Worm (Caenorhabditis elegans) whole organism, young adult: ENCODE data around the gene F14F3.5.

Experiments
- F37B4.10 ChIP-seq: fragments of 200-800 bp; sonication (Bioruptor generic); IDR thresholded peaks from 2 replicates; pipeline ENCODE4 v1.3.6; 2022; ENCODE audit warnings: missing genetic modification characterization, missing compliant biosample characterization
- F57C9.4 ChIP-seq: sonication (generic microtip); optimal IDR thresholded peaks from 2 replicates; lab custom pipeline; 2017; ENCODE audit warnings: mild to moderate bottlenecking, missing genetic modification characterization, missing compliant biosample characterization
- T26A5.8 ChIP-seq: sonication (generic microtip); optimal IDR thresholded peaks from 2 replicates; lab custom pipeline; 2016; ENCODE audit warnings: missing genetic modification characterization, missing compliant biosample characterization
- Y53F4B.3 ChIP-seq: fragments of 200-800 bp; sonication (Bioruptor generic); IDR thresholded peaks from 2 replicates; pipeline ENCODE4 v1.3.6; 2022; ENCODE audit warnings: missing genetic modification reagents, missing genetic modification characterization, missing compliant biosample characterization
- Y79H2A.3 ChIP-seq: fragments of 200-800 bp; sonication (Bioruptor generic); conservative IDR thresholded peaks from 2 replicates; pipeline ENCODE4 v1.3.6; 2022; ENCODE audit warnings: missing genetic modification reagents, missing genetic modification characterization, missing compliant biosample characterization
- ZK185.1 ChIP-seq: sonication (generic microtip); optimal IDR thresholded peaks from 2 replicates; lab custom pipeline; 2016; ENCODE audit warnings: mild to moderate bottlenecking, missing genetic modification characterization, missing compliant biosample characterization; ENCODE audit not compliant: poor library complexity, severe bottlenecking
- ama-1 ChIP-seq, 3 experiments: fragments of 150-350 bp in 1 of 3; sonication (generic microtip) in 2 of 3; optimal IDR thresholded peaks; 2 replicates each; lab custom pipeline; 2014 to 2018; ENCODE audit warnings: missing biosample characterization in 2 of 3, missing genetic modification characterization in 2 of 3, missing genetic modification reagents in 2 of 3
- aptf-2 ChIP-seq: fragments of 200-800 bp; sonication (Bioruptor generic); conservative IDR thresholded peaks from 2 replicates; pipeline ENCODE4 v1.3.6; 2022; ENCODE audit warnings: missing genetic modification reagents, missing genetic modification characterization, missing compliant biosample characterization
- aptf-3 ChIP-seq: fragments of 200-800 bp; sonication (Bioruptor generic); IDR thresholded peaks from 2 replicates; pipeline ENCODE4 v1.3.6; 2022; ENCODE audit warnings: missing genetic modification characterization, missing compliant biosample characterization
- attf-5 ChIP-seq: fragments of 200-800 bp; sonication (Bioruptor generic); optimal IDR thresholded peaks from 2 replicates; lab custom pipeline; 2018; ENCODE audit warnings: mild to moderate bottlenecking, missing genetic modification characterization, missing compliant biosample characterization
- attf-6 ChIP-seq: fragments of 200-800 bp; sonication (Bioruptor generic); IDR thresholded peaks from 2 replicates; pipeline ENCODE4 v1.3.6; 2022; ENCODE audit warnings: missing genetic modification reagents, missing genetic modification characterization, missing compliant biosample characterization
- bed-1 ChIP-seq: fragments of 200-800 bp; sonication (Bioruptor generic); IDR thresholded peaks from 2 replicates; pipeline ENCODE4 v1.3.6; 2022; ENCODE audit warnings: missing genetic modification reagents, missing genetic modification characterization, missing compliant biosample characterization
- bed-2 ChIP-seq: fragments of 200-800 bp; sonication (Bioruptor generic); IDR thresholded peaks from 2 replicates; pipeline ENCODE4 v1.3.6; 2022; ENCODE audit warnings: missing genetic modification reagents, missing genetic modification characterization, missing compliant biosample characterization
- ceh-100 ChIP-seq: fragments of 200-800 bp; sonication (Bioruptor generic); IDR thresholded peaks from 2 replicates; pipeline ENCODE4 v1.3.6; 2022; ENCODE audit warnings: missing genetic modification reagents, missing genetic modification characterization, missing compliant biosample characterization
- ceh-27 ChIP-seq: fragments of 200-800 bp; sonication (Bioruptor generic); optimal IDR thresholded peaks from 2 replicates; lab custom pipeline; 2018; ENCODE audit warnings: mild to moderate bottlenecking, missing genetic modification characterization, moderate library complexity, missing compliant biosample characterization
- ceh-58 ChIP-seq: fragments of 200-800 bp; sonication (Bioruptor generic); IDR thresholded peaks from 2 replicates; pipeline ENCODE4 v1.3.6; 2022; ENCODE audit warnings: missing genetic modification characterization, missing compliant biosample characterization
- ceh-91 ChIP-seq: fragments of 200-800 bp; sonication (Bioruptor generic); IDR thresholded peaks from 2 replicates; pipeline ENCODE4 v1.3.6; 2022; ENCODE audit warnings: missing genetic modification reagents, missing genetic modification characterization, missing compliant biosample characterization
- dpff-1 ChIP-seq: sonication (generic microtip); optimal IDR thresholded peaks from 2 replicates; lab custom pipeline; 2017; ENCODE audit warnings: mild to moderate bottlenecking, missing genetic modification characterization, missing compliant biosample characterization
- dpl-1 ChIP-seq: fragments of 150-350 bp; optimal IDR thresholded peaks from 2 replicates; lab custom pipeline; 2014; ENCODE audit warnings: missing biosample characterization, missing genetic modification reagents, missing genetic modification characterization
- egl-44 ChIP-seq: fragments of 200-800 bp; sonication (Bioruptor generic); IDR thresholded peaks from 2 replicates; pipeline ENCODE4 v1.3.6; 2022; ENCODE audit warnings: missing genetic modification reagents, missing genetic modification characterization, missing compliant biosample characterization
- fkh-3 ChIP-seq: sonication (generic microtip); optimal IDR thresholded peaks from 2 replicates; lab custom pipeline; 2016; ENCODE audit warnings: mild to moderate bottlenecking, missing genetic modification characterization, missing compliant biosample characterization
- hlh-12 ChIP-seq: sonication (generic microtip); optimal IDR thresholded peaks from 2 replicates; lab custom pipeline; 2016; ENCODE audit warnings: missing genetic modification characterization, missing compliant biosample characterization
- hlh-26 ChIP-seq: fragments of 200-800 bp; sonication (Bioruptor generic); conservative IDR thresholded peaks from 2 replicates; pipeline ENCODE4 v1.3.6; 2022; ENCODE audit warnings: missing genetic modification reagents, missing genetic modification characterization, missing compliant biosample characterization
- hmg-1.2 ChIP-seq: fragments of 200-800 bp; sonication (Bioruptor generic); IDR thresholded peaks from 2 replicates; pipeline ENCODE4 v1.3.6; 2022; ENCODE audit warnings: missing genetic modification reagents, missing genetic modification characterization, missing compliant biosample characterization
- hsf-1 ChIP-seq: fragments of 200-800 bp; sonication (Bioruptor generic); IDR thresholded peaks from 2 replicates; pipeline ENCODE4 v1.3.6; 2022; ENCODE audit warnings: missing genetic modification reagents, missing genetic modification characterization, missing compliant biosample characterization
- lag-1 ChIP-seq: fragments of 200-800 bp; sonication (Bioruptor generic); IDR thresholded peaks from 2 replicates; pipeline ENCODE4 v1.3.6; 2022; ENCODE audit warnings: missing genetic modification reagents, missing genetic modification characterization, missing compliant biosample characterization
- let-607 ChIP-seq, 2 experiments: fragments of 200-800 bp in 1 of 2; sonication (Bioruptor generic) in 1 of 2; sonication (generic microtip) in 1 of 2; optimal IDR thresholded peaks; 2 replicates each; lab custom pipeline; 2016 to 2018; ENCODE audit warnings: mild to moderate bottlenecking in 2 of 2, missing compliant biosample characterization in 2 of 2, missing genetic modification characterization in 2 of 2, moderate library complexity in 2 of 2, missing genotype in 1 of 2
- lin-26 ChIP-seq: fragments of 200-800 bp; sonication (Bioruptor generic); IDR thresholded peaks from 2 replicates; pipeline ENCODE4 v1.3.6; 2022; ENCODE audit warnings: missing genetic modification reagents, missing genetic modification characterization, missing compliant biosample characterization
- lin-40 ChIP-seq: sonication (generic microtip); optimal IDR thresholded peaks from 2 replicates; lab custom pipeline; 2016; ENCODE audit warnings: missing genetic modification characterization, mild to moderate bottlenecking, missing compliant biosample characterization, missing genotype, missing genetic modification reagents
- madf-3 ChIP-seq: fragments of 200-800 bp; sonication (Bioruptor generic); IDR thresholded peaks from 2 replicates; pipeline ENCODE4 v1.3.6; 2022; ENCODE audit warnings: missing genetic modification reagents, missing genetic modification characterization, missing compliant biosample characterization
- madf-6 ChIP-seq: fragments of 200-800 bp; sonication (Bioruptor generic); IDR thresholded peaks from 2 replicates; pipeline ENCODE4 v1.3.6; 2022; ENCODE audit warnings: missing genetic modification reagents, missing genetic modification characterization, missing compliant biosample characterization
- mcd-1 ChIP-seq: fragments of 200-800 bp; sonication (Bioruptor generic); IDR thresholded peaks from 2 replicates; pipeline ENCODE4 v1.3.6; 2022; ENCODE audit warnings: missing genetic modification reagents, missing genetic modification characterization, missing compliant biosample characterization
- mel-28 ChIP-seq: sonication (generic microtip); optimal IDR thresholded peaks from 2 replicates; lab custom pipeline; 2016; ENCODE audit warnings: borderline replicate concordance, mild to moderate bottlenecking, missing genetic modification characterization, missing compliant biosample characterization
- mxl-1 ChIP-seq: sonication (generic microtip); optimal IDR thresholded peaks from 2 replicates; lab custom pipeline; 2016; ENCODE audit warnings: missing genetic modification characterization, missing compliant biosample characterization
- nhr-90 ChIP-seq: sonication (generic microtip); optimal IDR thresholded peaks from 2 replicates; lab custom pipeline; 2016; ENCODE audit warnings: missing genotype, mild to moderate bottlenecking, missing genetic modification characterization, missing compliant biosample characterization
- pbrm-1 ChIP-seq: fragments of 200-800 bp; sonication (Bioruptor generic); IDR thresholded peaks from 2 replicates; pipeline ENCODE4 v1.3.6; 2022; ENCODE audit warnings: missing genetic modification reagents, missing genetic modification characterization, missing compliant biosample characterization
- pha-4 ChIP-seq: fragments of 150-350 bp; sonication (generic microtip); optimal IDR thresholded peaks from 2 replicates; lab custom pipeline; 2014; ENCODE audit warnings: missing biosample characterization, missing genetic modification reagents, missing genetic modification characterization
- rcor-1 ChIP-seq: fragments of 200-800 bp; sonication (Bioruptor generic); IDR thresholded peaks from 2 replicates; pipeline ENCODE4 v1.3.6; 2022; ENCODE audit warnings: missing genetic modification reagents, missing genetic modification characterization, missing compliant biosample characterization
- rpc-1 ChIP-seq, 2 experiments: fragments of 150-350 bp in 1 of 2; sonication (generic microtip) in 1 of 2; optimal IDR thresholded peaks; 2 replicates each; lab custom pipeline; 2014 to 2018; ENCODE audit warnings: missing biosample characterization in 1 of 2, missing genetic modification characterization in 1 of 2, missing genetic modification reagents in 1 of 2, missing genotype in 1 of 2
- sdz-38 ChIP-seq: sonication (generic microtip); optimal IDR thresholded peaks from 2 replicates; lab custom pipeline; 2016; ENCODE audit warnings: missing genotype, missing genetic modification characterization, missing compliant biosample characterization
- snpc-1.3 ChIP-seq: sonication (generic microtip); optimal IDR thresholded peaks from 2 replicates; lab custom pipeline; 2017; ENCODE audit warnings: missing genetic modification characterization, mild to moderate bottlenecking, missing compliant biosample characterization, antibody characterized with exemption, moderate library complexity, missing genotype, missing genetic modification reagents; ENCODE audit not compliant: insufficient read depth
- somi-1 ChIP-seq: fragments of 200-800 bp; sonication (Bioruptor generic); optimal IDR thresholded peaks from 2 replicates; lab custom pipeline; 2018; ENCODE audit warnings: mild to moderate bottlenecking, missing genetic modification characterization, missing compliant biosample characterization
- unc-62 ChIP-seq: fragments of 150-350 bp; optimal IDR thresholded peaks from 2 replicates; lab custom pipeline; 2014; ENCODE audit warnings: missing biosample characterization, missing genetic modification reagents, missing genetic modification characterization
- xnd-1 ChIP-seq: sonication (generic microtip); optimal IDR thresholded peaks from 2 replicates; lab custom pipeline; 2016; ENCODE audit warnings: missing genotype, missing genetic modification reagents, missing genetic modification characterization, missing compliant biosample characterization
- ztf-25 ChIP-seq: fragments of 200-800 bp; sonication (Bioruptor generic); IDR thresholded peaks from 2 replicates; pipeline ENCODE4 v1.3.6; 2022; ENCODE audit warnings: missing genetic modification reagents, missing genetic modification characterization, missing compliant biosample characterization
- ztf-28 ChIP-seq: fragments of 200-800 bp; sonication (Bioruptor generic); IDR thresholded peaks from 2 replicates; pipeline ENCODE4 v1.3.6; 2022; ENCODE audit warnings: missing genetic modification reagents, missing genetic modification characterization, missing compliant biosample characterization
- ztf-6 ChIP-seq: fragments of 200-800 bp; sonication (Bioruptor generic); IDR thresholded peaks from 2 replicates; pipeline ENCODE4 v1.3.6; 2022; ENCODE audit warnings: missing genetic modification reagents, missing genetic modification characterization, missing compliant biosample characterization

The F14F3.5 gene

DNA sequence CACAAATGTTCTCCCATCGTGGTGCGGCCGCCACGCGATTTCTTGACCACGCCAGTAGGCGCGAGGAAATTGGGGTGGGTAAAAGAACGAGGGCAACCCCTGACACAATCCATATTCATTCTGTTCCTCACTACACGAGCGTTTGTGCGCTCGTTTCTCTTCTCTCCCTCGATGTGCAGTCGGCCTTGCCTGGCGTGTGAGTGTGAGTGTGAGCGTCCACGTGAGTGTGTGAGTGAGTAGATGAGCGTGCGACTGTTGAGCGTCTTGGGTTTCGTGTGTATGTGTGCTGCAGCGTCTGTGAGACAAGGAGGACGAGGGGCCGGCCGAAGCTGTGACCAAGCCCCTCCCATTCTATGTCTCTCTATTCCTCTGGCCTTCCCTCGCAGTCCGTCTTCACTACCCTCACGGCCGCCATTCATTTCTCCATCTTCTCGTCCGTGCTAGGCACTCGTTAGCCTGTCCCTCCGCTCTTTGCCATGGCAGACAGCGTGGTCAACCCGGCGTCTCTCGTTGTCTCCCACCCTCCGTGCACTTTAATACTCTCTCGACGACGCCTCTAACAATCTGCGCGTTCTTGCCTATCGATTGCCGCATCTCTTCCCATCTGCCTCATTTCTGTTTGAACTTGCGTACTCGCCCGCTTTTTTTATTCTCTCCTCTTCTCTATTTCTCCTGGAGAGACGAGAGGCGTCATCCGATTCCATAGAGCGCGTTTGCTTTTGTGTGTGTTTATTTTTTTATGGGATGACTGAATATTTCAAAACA is 39.5 kb upstream of the F14F3.5 start (continued):
- TF ChIP-seq bed-2 (GFP tag; lab: Robert Waterston, UW) (peak; percentile 39; the same call in 1 of the 2 replicates), Y79H2A.3 (GFP tag; lab: Robert Waterston, UW) (no peak), egl-44 (GFP tag; lab: Robert Waterston, UW) (peak; percentile 63; the same call in 1 of the 2 replicates), pbrm-1 (GFP tag; lab: Robert Waterston, UW) (peak; percentile 40), F57C9.4 (no peak), ceh-100 (GFP tag; lab: Robert Waterston, UW) (no peak), mcd-1 (peak; percentile 85), aptf-3 (no peak), hmg-1.2 (GFP tag; lab: Robert Waterston, UW) (peak; percentile 87; the same call in 1 of the 2 replicates), snpc-1.3 (tag; lab: Kevin White, UChicago) (no peak), lin-26 (peak; percentile 78), lin-40 (tag; lab: Kevin White, UChicago) (peak; percentile 97), madf-3 (GFP tag; lab: Robert Waterston, UW) (no peak), ZK185.1 (tag; lab: Kevin White, UChicago) (peak; percentile 90), rcor-1 (GFP tag; lab: Robert Waterston, UW) (peak; percentile 25), pha-4 (tag; lab: Kevin White, UChicago) (peak; percentile 34), attf-6 (no peak), mxl-1 (peak; percentile 81), Y53F4B.3 (no peak), hsf-1 (GFP tag; lab: Robert Waterston, UW) (no peak), rpc-1 (optimal IDR thresholded peaks at IDR 0.05; lab: Kevin White, UChicago) (no peak), rpc-1 (tag; optimal IDR thresholded peaks at IDR 0.05; lab: Kevin White, UChicago) (no peak), fkh-3 (tag; lab: Kevin White, UChicago) (no peak), let-607 (tag; optimal IDR thresholded peaks at IDR 0.05; lab: Kevin White, UChicago) (peak; percentile 44 to 77), nhr-90 (peak; percentile 73), unc-62 (GFP tag; lab: Kevin White, UChicago) (peak; percentile 28), ama-1 (optimal IDR thresholded peaks at IDR 0.05; lab: Kevin White, UChicago) (peak; percentile 45), ama-1 (GFP tag; optimal IDR thresholded peaks at IDR 0.05; lab: Kevin White, UChicago) (no peak), attf-5 (GFP tag; lab: Kevin White, UChicago) (peak; percentile 95), sdz-38 (tag; lab: Kevin White, UChicago) (no peak), madf-6 (GFP tag; lab: Robert Waterston, UW) (no peak), hlh-26 (GFP tag; lab: Robert Waterston, UW) (no peak), ztf-28 (GFP tag; lab: Robert Waterston, UW) (no peak), lag-1 (GFP tag; lab: Robert Waterston, UW) (0 out of 2 replicates have a peak, but pooled peaks have one; percentile 84), bed-1 (GFP tag; lab: Robert Waterston, UW) (no peak), dpff-1 (tag; lab: Kevin White, UChicago) (peak; percentile 22), T26A5.8 (tag; lab: Kevin White, UChicago) (no peak), xnd-1 (tag; lab: Kevin White, UChicago) (no peak), ztf-6 (GFP tag; lab: Robert Waterston, UW) (no peak), ztf-25 (GFP tag; lab: Robert Waterston, UW) (no peak), ceh-27 (GFP tag; lab: Kevin White, UChicago) (peak; percentile 89), F37B4.10 (GFP tag; lab: Robert Waterston, UW) (no peak), hlh-12 (tag; lab: Kevin White, UChicago) (no peak), aptf-2 (GFP tag; lab: Robert Waterston, UW) (no peak), mel-28 (tag; lab: Kevin White, UChicago) (no peak), ceh-58 (GFP tag; lab: Robert Waterston, UW) (no peak), ceh-91 (no peak), dpl-1 (no peak), somi-1 (GFP tag; lab: Kevin White, UChicago) (peak; percentile 81)
